Fruit fly (Drosophila melanogaster) whole organism, embryonic: ENCODE results near the gene dls.

ENCODE experiments used
- ATbp ChIP-seq: fragments of 200-800 bp; sonication (Bioruptor generic); optimal IDR thresholded peaks from 2 replicates; lab custom pipeline; 2017; ENCODE audit warnings: missing biosample characterization, mild to moderate bottlenecking, missing genetic modification characterization, missing genetic modification reagents
- B-H2 ChIP-seq: fragments of 200-800 bp; sonication (Bioruptor generic); optimal IDR thresholded peaks from 2 replicates; lab custom pipeline; 2018; ENCODE audit warnings: missing biosample characterization, mild to moderate bottlenecking, missing genetic modification characterization
- CG10321 ChIP-seq: fragments of 200-800 bp; sonication (Bioruptor generic); IDR thresholded peaks from 2 replicates; pipeline ENCODE4 v1.3.6; 2022; ENCODE audit warnings: missing biosample characterization, missing genetic modification characterization
- CG10366 ChIP-seq: fragments of 200-800 bp; sonication (Bioruptor generic); IDR thresholded peaks from 2 replicates; pipeline ENCODE4 v1.3.6; 2022; ENCODE audit warnings: missing biosample characterization, missing genetic modification characterization
- CG10431 ChIP-seq: fragments of 200-800 bp; sonication (Bioruptor generic); optimal IDR thresholded peaks from 3 replicates; lab custom pipeline; 2018; ENCODE audit warnings: missing biosample characterization, mild to moderate bottlenecking, missing genetic modification characterization
- CG12236 ChIP-seq: fragments of 200-800 bp; sonication (Bioruptor generic); optimal IDR thresholded peaks from 2 replicates; lab custom pipeline; 2016; ENCODE audit warnings: missing biosample characterization, missing genetic modification characterization
- CG12942 ChIP-seq: fragments of 200-800 bp; sonication (Bioruptor generic); optimal IDR thresholded peaks from 3 replicates; lab custom pipeline; 2016; ENCODE audit warnings: missing biosample characterization, missing genetic modification characterization
- CG13296 ChIP-seq: fragments of 200-800 bp; sonication (Bioruptor generic); optimal IDR thresholded peaks from 3 replicates; lab custom pipeline; 2018; ENCODE audit warnings: missing biosample characterization, mild to moderate bottlenecking, missing genetic modification characterization
- CG15601 ChIP-seq: fragments of 200-800 bp; sonication (Bioruptor generic); optimal IDR thresholded peaks from 3 replicates; lab custom pipeline; 2019; ENCODE audit warnings: missing biosample characterization, mild to moderate bottlenecking, missing genetic modification characterization, moderate library complexity
- CG17186 ChIP-seq: fragments of 200-800 bp; sonication (Bioruptor generic); optimal IDR thresholded peaks from 3 replicates; lab custom pipeline; 2017; ENCODE audit warnings: missing biosample characterization, missing genetic modification reagents, missing genetic modification characterization
- CG4617 ChIP-seq: fragments of 200-800 bp; sonication (Bioruptor generic); optimal IDR thresholded peaks from 3 replicates; lab custom pipeline; 2016; ENCODE audit warnings: missing biosample characterization, missing genetic modification characterization, borderline replicate concordance
- CG6175 ChIP-seq: fragments of 200-800 bp; sonication (Bioruptor generic); IDR thresholded peaks from 3 replicates; pipeline ENCODE4 v1.3.6; 2022; ENCODE audit warnings: missing biosample characterization, missing genetic modification characterization
- CG6765 ChIP-seq: fragments of 200-800 bp; sonication (Bioruptor generic); optimal IDR thresholded peaks from 3 replicates; lab custom pipeline; 2017; ENCODE audit warnings: missing biosample characterization, mild to moderate bottlenecking, missing genetic modification characterization
- CG7786 ChIP-seq: fragments of 200-800 bp; sonication (Bioruptor generic); optimal IDR thresholded peaks from 2 replicates; lab custom pipeline; 2016; ENCODE audit warnings: missing biosample characterization, missing genetic modification characterization
- CG8281 ChIP-seq: fragments of 200-800 bp; sonication (Bioruptor generic); optimal IDR thresholded peaks from 2 replicates; lab custom pipeline; 2018; ENCODE audit warnings: missing biosample characterization, mild to moderate bottlenecking, missing genetic modification characterization, moderate library complexity
- CG8290 ChIP-seq, 3 experiments: fragments of 200-800 bp; sonication (Bioruptor generic); optimal IDR thresholded peaks; 2 replicates each; lab custom pipeline; 2016 to 2019; ENCODE audit warnings: missing biosample characterization in 3 of 3, missing genetic modification characterization in 3 of 3, mild to moderate bottlenecking in 2 of 3, moderate library complexity in 1 of 3
- D ChIP-seq, 2 experiments: fragments of 200-800 bp in 1 of 2; fragments of >200 bp in 1 of 2; sonication (Bioruptor generic) in 1 of 2; optimal IDR thresholded peaks; 2 replicates in 1 of 2; 3 replicates in 1 of 2; lab custom pipeline; 2017; ENCODE audit warnings: mild to moderate bottlenecking in 1 of 2, missing biosample characterization in 1 of 2, missing genetic modification characterization in 1 of 2, missing genetic modification reagents in 1 of 2
- Dip2 ChIP-seq: fragments of 200-800 bp; sonication (Bioruptor generic); IDR thresholded peaks from 2 replicates; pipeline ENCODE4 v1.3.6; 2022; ENCODE audit warnings: missing biosample characterization, missing genetic modification characterization
- Doc2 ChIP-seq: fragments of 200-800 bp; sonication (Bioruptor generic); IDR thresholded peaks from 2 replicates; pipeline ENCODE4 v1.3.6; 2022; ENCODE audit warnings: missing biosample characterization, missing genetic modification characterization
- E2f1 ChIP-seq: fragments of 200-800 bp; sonication (Bioruptor generic); IDR thresholded peaks from 2 replicates; pipeline ENCODE4 v1.3.6; 2022; ENCODE audit warnings: missing biosample characterization, missing genetic modification characterization
- E2f2 ChIP-seq: fragments of 200-800 bp; sonication (Bioruptor generic); IDR thresholded peaks from 2 replicates; pipeline ENCODE4 v1.3.6; 2022; ENCODE audit warnings: missing biosample characterization, missing genetic modification characterization
- Hr51 ChIP-seq, 2 experiments: fragments of 200-800 bp; sonication (Bioruptor generic); optimal IDR thresholded peaks; 2 replicates in 1 of 2; 3 replicates in 1 of 2; lab custom pipeline; 2016 to 2018; ENCODE audit warnings: missing biosample characterization in 2 of 2, missing genetic modification characterization in 2 of 2, mild to moderate bottlenecking in 1 of 2, moderate library complexity in 1 of 2
- Med ChIP-seq: fragments of 200-800 bp; sonication (Bioruptor generic); peaks from one replicate; lab custom pipeline; 2016; ENCODE audit warnings: missing biosample characterization, missing genetic modification characterization, mild to moderate bottlenecking, inconsistent platforms, moderate library complexity
- Sox102F ChIP-seq: fragments of 200-800 bp; sonication (Bioruptor generic); optimal IDR thresholded peaks from 2 replicates; lab custom pipeline; 2018; ENCODE audit warnings: missing biosample characterization, mild to moderate bottlenecking, missing genetic modification characterization, moderate library complexity
- cg ChIP-seq: fragments of 200-800 bp; sonication (Bioruptor generic); optimal IDR thresholded peaks from 3 replicates; lab custom pipeline; 2019; ENCODE audit warnings: missing biosample characterization, mild to moderate bottlenecking, missing genetic modification characterization, moderate library complexity
- ci ChIP-seq: fragments of 200-800 bp; sonication (Bioruptor generic); IDR thresholded peaks from 3 replicates; pipeline ENCODE4 v1.3.6; 2022; ENCODE audit warnings: missing biosample characterization, missing genetic modification characterization
- croc ChIP-seq: fragments of 200-800 bp; sonication (Bioruptor generic); conservative IDR thresholded peaks from 3 replicates; pipeline ENCODE4 v1.3.6; 2022; ENCODE audit warnings: missing biosample characterization, missing genetic modification characterization
- exex ChIP-seq: fragments of 200-800 bp; sonication (Bioruptor generic); optimal IDR thresholded peaks from 4 replicates; lab custom pipeline; 2018; ENCODE audit warnings: missing biosample characterization, mild to moderate bottlenecking, missing genetic modification characterization, moderate library complexity
- fd102C ChIP-seq: fragments of 200-800 bp; sonication (Bioruptor generic); optimal IDR thresholded peaks from 2 replicates; lab custom pipeline; 2018; ENCODE audit warnings: missing biosample characterization, mild to moderate bottlenecking, missing genetic modification characterization, moderate library complexity
- fd96Cb ChIP-seq: fragments of 200-800 bp; sonication (Bioruptor generic); optimal IDR thresholded peaks from 2 replicates; lab custom pipeline; 2018; ENCODE audit warnings: missing biosample characterization, mild to moderate bottlenecking, missing genetic modification characterization, moderate library complexity
- ftz-f1 ChIP-seq: fragments of 200-800 bp; sonication (Bioruptor generic); optimal IDR thresholded peaks from 2 replicates; lab custom pipeline; 2016; ENCODE audit warnings: missing biosample characterization, missing genetic modification characterization
- gce ChIP-seq: fragments of 200-800 bp; sonication (Bioruptor generic); IDR thresholded peaks from 3 replicates; pipeline ENCODE4 v1.3.6; 2022; ENCODE audit warnings: missing biosample characterization, missing genetic modification characterization
- hkb ChIP-seq, 2 experiments: fragments of 200-800 bp in 1 of 2; fragments of >200 bp in 1 of 2; sonication (Bioruptor generic) in 1 of 2; IDR thresholded peaks in 1 of 2; optimal IDR thresholded peaks in 1 of 2; 2 replicates each; pipeline versions ENCODE4 v1.3.6 to Lab custom; 2017 to 2022; ENCODE audit warnings: missing biosample characterization in 1 of 2, missing genetic modification characterization in 1 of 2
- jumu ChIP-seq: fragments of 200-800 bp; sonication (Bioruptor generic); optimal IDR thresholded peaks from 3 replicates; lab custom pipeline; 2016; ENCODE audit warnings: missing biosample characterization, missing genetic modification characterization
- prd ChIP-seq, 3 experiments: fragments of >200 bp in 2 of 3; fragments of 200-800 bp in 1 of 3; sonication (Bioruptor generic) in 1 of 3; optimal IDR thresholded peaks in 2 of 3; IDR thresholded peaks in 1 of 3; 2 replicates in 2 of 3; 3 replicates in 1 of 3; pipeline versions ENCODE4 v1.3.6 to Lab custom; 2017 to 2022; ENCODE audit warnings: missing biosample characterization in 1 of 3, missing genetic modification characterization in 1 of 3
- psq ChIP-seq: fragments of 200-800 bp; sonication (Bioruptor generic); optimal IDR thresholded peaks from 2 replicates; lab custom pipeline; 2017; ENCODE audit warnings: missing biosample characterization, missing genetic modification characterization
- sens ChIP-seq: fragments of 200-800 bp; sonication (Bioruptor generic); peaks from one replicate; lab custom pipeline; 2016; ENCODE audit warnings: missing biosample characterization, missing genetic modification characterization
- sqz ChIP-seq: fragments of 200-800 bp; sonication (Bioruptor generic); optimal IDR thresholded peaks from 3 replicates; lab custom pipeline; 2018; ENCODE audit warnings: missing biosample characterization, mild to moderate bottlenecking, missing genetic modification characterization
- sug ChIP-seq: fragments of 200-800 bp; optimal IDR thresholded peaks from 2 replicates; lab custom pipeline; 2019; ENCODE audit warnings: missing biosample characterization, mild to moderate bottlenecking, missing genetic modification characterization, moderate library complexity
- usp ChIP-seq: fragments of >200 bp; optimal IDR thresholded peaks from 2 replicates; lab custom pipeline; 2017; ENCODE audit warnings: missing biosample characterization, missing genetic modification characterization
- vnd ChIP-seq: fragments of 200-800 bp; sonication (Bioruptor generic); IDR thresholded peaks from 3 replicates; pipeline ENCODE4 v1.3.6; 2022; ENCODE audit warnings: missing biosample characterization, missing genetic modification characterization; ENCODE audit not compliant: partially characterized antibody
- wdn ChIP-seq: fragments of 200-800 bp; sonication (Bioruptor generic); IDR thresholded peaks from 2 replicates; pipeline ENCODE4 v1.3.6; 2022; ENCODE audit warnings: missing biosample characterization, missing genetic modification characterization
- zen2 ChIP-seq: fragments of 200-800 bp; sonication (Bioruptor generic); IDR thresholded peaks from 3 replicates; pipeline ENCODE4 v1.3.6; 2022; ENCODE audit warnings: missing biosample characterization, missing genetic modification characterization; ENCODE audit not compliant: partially characterized antibody

Gene dls

DNA sequence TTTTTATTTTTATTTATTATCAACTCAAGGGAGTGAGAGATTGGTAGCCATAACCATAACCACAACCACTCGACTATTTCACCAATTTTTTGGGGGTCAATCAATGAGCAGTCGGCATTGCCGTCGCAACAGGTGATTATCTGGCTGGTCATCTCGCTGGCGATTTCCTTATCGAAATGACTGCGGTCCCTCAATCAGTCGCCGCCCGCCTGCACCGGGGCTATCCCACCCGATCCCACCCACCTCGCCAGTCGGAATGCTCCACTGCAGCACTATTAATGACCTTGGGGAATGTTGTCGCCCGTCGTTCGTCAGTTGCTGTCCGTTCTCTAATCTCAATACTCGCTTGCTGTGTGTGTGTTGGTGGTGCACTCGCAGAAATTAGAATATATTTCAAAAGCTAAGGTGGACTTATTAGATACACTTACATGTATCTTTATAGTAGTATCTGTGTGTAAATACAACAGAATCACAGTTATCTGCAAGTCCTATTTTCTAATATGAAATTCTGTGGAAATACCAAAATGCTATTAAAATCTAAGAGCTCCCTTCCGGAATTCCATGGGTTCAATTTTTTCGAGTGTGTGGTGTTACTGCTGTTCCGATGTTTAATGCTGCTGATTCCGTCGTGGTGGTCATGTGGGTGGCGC is 40.6 kb upstream of the dls start (continued):
- TF ChIP-seq prd (optimal IDR thresholded peaks at IDR 0.05; lab: Kevin White, UChicago) (no peak), prd (GFP tag; IDR thresholded peaks at IDR 0.05; lab: Robert Waterston, UW) (peak; percentile 53; the same call in 2 of the 3 replicates), CG10366 (GFP tag; lab: Robert Waterston, UW) (peak; percentile 28; the same call in 1 of the 2 replicates), ATbp (GFP tag; lab: Kevin White, UChicago) (peak; percentile 34), CG6175 (GFP tag; lab: Robert Waterston, UW) (no peak), fd102C (no peak)

DNA sequence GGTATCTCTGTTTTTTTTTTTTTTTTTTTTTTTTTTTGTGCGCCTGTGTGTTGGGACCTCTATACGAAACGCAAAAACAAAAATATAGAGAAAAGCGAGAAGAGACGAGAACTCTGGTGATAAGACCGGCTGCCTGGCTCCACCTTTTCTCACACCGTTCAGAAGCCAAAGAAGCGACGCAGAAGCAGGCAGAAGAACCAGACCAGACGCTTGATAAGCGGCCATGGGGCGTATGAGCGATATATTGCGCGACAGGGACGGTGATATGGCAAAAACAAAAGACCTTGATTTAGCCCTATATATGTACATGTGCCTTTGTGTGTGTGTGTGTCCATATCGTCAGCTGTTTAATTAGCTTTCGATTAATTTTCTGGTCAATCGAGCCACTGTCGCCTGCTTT is 40.0 kb upstream of the dls start:
- TF ChIP-seq sqz (GFP tag; lab: Kevin White, UChicago) (no peak), ftz-f1 (peak; percentile 45), exex (tag; lab: Kevin White, UChicago) (peak; percentile 73), sug (tag; lab: Kevin White, UChicago) (peak; percentile 31), CG10321 (GFP tag; lab: Robert Waterston, UW) (0 out of 2 replicates have a peak, but pooled peaks have one; percentile 9), zen2 (GFP tag; lab: Robert Waterston, UW) (0 out of 3 replicates have a peak, but pooled peaks have one; percentile 7), CG10431 (peak; percentile 26), CG12236 (no peak), Med (peak; percentile 21), sens (GFP tag; lab: Kevin White, UChicago) (peak; percentile 12)
- TF ChIP-seq, all 482 proteins: peak for 8

DNA sequence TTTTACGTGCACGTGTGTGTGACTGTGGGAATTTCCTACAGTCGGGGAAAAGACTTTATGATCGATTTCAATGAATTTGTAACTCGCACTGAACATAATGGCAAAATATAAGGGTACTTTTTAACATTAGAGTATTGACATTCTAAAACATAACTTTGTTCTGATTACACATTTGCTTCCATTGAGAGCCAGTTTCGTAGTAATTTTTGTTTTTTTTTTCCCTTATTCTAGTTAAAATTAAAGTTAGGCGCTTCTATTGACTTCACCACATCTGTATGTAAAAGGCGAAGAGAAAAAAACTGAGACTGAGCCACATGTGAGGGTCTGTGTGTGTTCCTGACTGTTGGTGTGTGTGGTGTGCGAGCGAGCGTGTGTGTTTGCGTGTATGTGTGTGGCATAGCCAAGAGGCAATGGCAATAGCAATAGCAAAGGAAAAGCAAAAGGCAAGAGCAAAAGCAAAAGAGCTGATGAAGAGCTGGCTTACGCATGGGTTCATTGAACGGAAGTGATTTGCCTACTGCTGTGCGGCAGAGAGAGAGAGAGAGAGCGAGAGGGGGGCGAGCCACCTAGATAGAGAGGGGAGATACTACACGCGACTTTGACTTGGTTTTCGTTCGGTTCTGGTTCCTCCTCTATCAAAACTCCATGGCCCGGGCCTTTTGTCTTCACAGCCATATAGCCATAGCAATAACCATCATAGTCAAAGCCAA is 39.1 kb upstream of the dls start:
- TF ChIP-seq CG12942 (GFP tag; lab: Kevin White, UChicago) (peak; percentile 32), wdn (GFP tag; lab: Robert Waterston, UW) (no peak), Sox102F (GFP tag; lab: Kevin White, UChicago) (peak; percentile 72), fd96Cb (tag; lab: Kevin White, UChicago) (peak; percentile 70), E2f1 (GFP tag; lab: Robert Waterston, UW) (peak; percentile 41), ci (GFP tag; lab: Robert Waterston, UW) (peak; percentile 58; the same call in 1 of the 3 replicates), gce (peak; percentile 27; the same call in 1 of the 3 replicates), B-H2 (GFP tag; lab: Kevin White, UChicago) (peak; percentile 16), CG15601 (tag; lab: Kevin White, UChicago) (peak; percentile 80), hkb (optimal IDR thresholded peaks at IDR 0.05; lab: Kevin White, UChicago) (no peak), hkb (GFP tag; IDR thresholded peaks at IDR 0.05; lab: Robert Waterston, UW) (peak; percentile 58; the same call in 1 of the 2 replicates), Hr51 (GFP tag; optimal IDR thresholded peaks at IDR 0.05; lab: Kevin White, UChicago) (peak; percentile 39 to 81), CG4617 (GFP tag; lab: Kevin White, UChicago) (no peak), CG8281 (tag; lab: Kevin White, UChicago) (peak; percentile 29), E2f2 (peak; percentile 47; the same call in 1 of the 2 replicates), D (optimal IDR thresholded peaks at IDR 0.05; lab: Kevin White, UChicago) (no peak), D (GFP tag; optimal IDR thresholded peaks at IDR 0.05; lab: Kevin White, UChicago) (peak; percentile 57), CG17186 (GFP tag; lab: Kevin White, UChicago) (no peak), CG8290 (GFP tag; optimal IDR thresholded peaks at IDR 0.05; lab: Kevin White, UChicago) (peak; percentile 32), CG8290 (tag; optimal IDR thresholded peaks at IDR 0.05; lab: Kevin White, UChicago) (no peak), Doc2 (GFP tag; lab: Robert Waterston, UW) (no peak), Dip2 (GFP tag; lab: Robert Waterston, UW) (no peak), CG7786 (peak; percentile 84), CG6765 (GFP tag; lab: Kevin White, UChicago) (peak; percentile 68), jumu (peak; percentile 44), cg (GFP tag; lab: Kevin White, UChicago) (peak; percentile 82), usp (GFP tag; lab: Kevin White, UChicago) (no peak), vnd (GFP tag; lab: Robert Waterston, UW) (0 out of 3 replicates have a peak, but pooled peaks have one; percentile 20), CG13296 (peak; percentile 75), psq (GFP tag; lab: Kevin White, UChicago) (no peak), croc (GFP tag; lab: Robert Waterston, UW) (peak; percentile 29; the same call in 2 of the 3 replicates)
